Worm (Caenorhabditis elegans): Measurements from ENCODE around the gene cup-14.
A peak's percentile ranks its signal among the peaks of the same experiment; 100 is the strongest.
"Not testable (repeated sequence)": the region's sequence is repeated elsewhere in the genome, so short reads cannot be mapped to it uniquely, and the experiment has no call there.

cup-14 gene

DNA sequence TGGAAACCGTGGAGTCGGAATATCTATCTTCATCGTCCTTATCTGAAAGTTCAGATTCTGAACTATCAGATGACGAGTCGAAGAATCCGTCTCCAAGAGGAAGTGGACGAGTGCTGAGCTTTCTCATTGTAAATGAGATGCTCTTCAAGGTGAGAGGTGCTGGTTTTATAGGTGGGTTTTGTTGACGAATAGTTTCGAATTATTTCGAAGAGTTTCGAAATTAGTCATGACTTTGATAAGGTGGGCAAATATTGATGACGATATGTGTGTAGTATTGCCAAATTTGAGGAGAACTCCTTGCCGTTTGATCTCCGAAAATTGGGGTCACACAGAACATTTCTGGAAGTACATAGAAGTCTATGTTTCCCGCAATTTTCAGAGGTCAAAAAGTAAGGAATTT lies 38.5 kb downstream of the cup-14 start, which contains the start of gene F08G2.5:
F08G2.5 (minus strand) TSS at position 127 of the 400 bp plus-strand sequence.
- no peak for TF ChIP-seq ztf-23 (GFP tag; IDR thresholded peaks at IDR 0.05)
- TF ChIP-seq T22C8.4 (GFP tag; IDR thresholded peaks at IDR 0.05) = no peak
- no peak for TF ChIP-seq tab-1 (GFP tag; IDR thresholded peaks at IDR 0.05)
- no peak for TF ChIP-seq flt-1 (GFP tag; IDR thresholded peaks at IDR 0.05)
- no peak for TF ChIP-seq ztf-29 (GFP tag; IDR thresholded peaks at IDR 0.05)
- no peak for TF ChIP-seq cog-1 (tag; optimal IDR thresholded peaks at IDR 0.05)
- TF ChIP-seq klf-2 (GFP tag; conservative IDR thresholded peaks at IDR 0.05) = no peak
- TF ChIP-seq med-1 (GFP tag; optimal IDR thresholded peaks at IDR 0.05; ENCODE audit: insufficient read depth) = no peak
- TF ChIP-seq ref-1 (GFP tag; conservative IDR thresholded peaks at IDR 0.05) = no peak

DNA sequence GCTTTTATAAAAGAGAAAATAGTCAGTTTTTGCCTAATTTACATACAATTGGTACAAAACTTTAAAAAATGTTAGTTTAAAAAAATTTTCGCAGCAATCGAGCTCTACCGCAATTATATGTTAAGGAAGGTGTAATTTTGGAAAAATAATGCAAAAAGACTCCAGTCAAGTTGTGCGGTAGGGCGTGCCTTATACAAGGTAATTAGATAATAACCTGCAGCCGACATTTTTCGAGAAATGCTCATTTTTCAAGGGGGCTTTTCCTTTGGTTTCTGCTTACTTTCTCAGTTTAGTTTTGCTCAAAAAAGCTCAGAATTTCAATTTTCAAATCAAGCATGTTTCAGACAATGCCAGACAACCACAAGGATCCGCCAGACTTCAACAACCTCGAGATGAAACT lies 41.8 kb downstream of the cup-14 start, which contains the start of gene F08G2.4:
F08G2.4 (plus strand) TSS at position 348 of the 400 bp plus-strand sequence.
- TF ChIP-seq T22C8.4 (GFP tag; IDR thresholded peaks at IDR 0.05) (no peak), flt-1 (GFP tag; IDR thresholded peaks at IDR 0.05) (no peak), tab-1 (GFP tag; IDR thresholded peaks at IDR 0.05) (no peak), med-1 (GFP tag; optimal IDR thresholded peaks at IDR 0.05; ENCODE audit: insufficient read depth) (no peak), klf-2 (GFP tag; conservative IDR thresholded peaks at IDR 0.05) (no peak), cog-1 (tag; optimal IDR thresholded peaks at IDR 0.05) (no peak), ztf-23 (GFP tag; IDR thresholded peaks at IDR 0.05) (no peak), ref-1 (GFP tag; conservative IDR thresholded peaks at IDR 0.05) (no peak), ztf-29 (GFP tag; IDR thresholded peaks at IDR 0.05) (no peak)

DNA sequence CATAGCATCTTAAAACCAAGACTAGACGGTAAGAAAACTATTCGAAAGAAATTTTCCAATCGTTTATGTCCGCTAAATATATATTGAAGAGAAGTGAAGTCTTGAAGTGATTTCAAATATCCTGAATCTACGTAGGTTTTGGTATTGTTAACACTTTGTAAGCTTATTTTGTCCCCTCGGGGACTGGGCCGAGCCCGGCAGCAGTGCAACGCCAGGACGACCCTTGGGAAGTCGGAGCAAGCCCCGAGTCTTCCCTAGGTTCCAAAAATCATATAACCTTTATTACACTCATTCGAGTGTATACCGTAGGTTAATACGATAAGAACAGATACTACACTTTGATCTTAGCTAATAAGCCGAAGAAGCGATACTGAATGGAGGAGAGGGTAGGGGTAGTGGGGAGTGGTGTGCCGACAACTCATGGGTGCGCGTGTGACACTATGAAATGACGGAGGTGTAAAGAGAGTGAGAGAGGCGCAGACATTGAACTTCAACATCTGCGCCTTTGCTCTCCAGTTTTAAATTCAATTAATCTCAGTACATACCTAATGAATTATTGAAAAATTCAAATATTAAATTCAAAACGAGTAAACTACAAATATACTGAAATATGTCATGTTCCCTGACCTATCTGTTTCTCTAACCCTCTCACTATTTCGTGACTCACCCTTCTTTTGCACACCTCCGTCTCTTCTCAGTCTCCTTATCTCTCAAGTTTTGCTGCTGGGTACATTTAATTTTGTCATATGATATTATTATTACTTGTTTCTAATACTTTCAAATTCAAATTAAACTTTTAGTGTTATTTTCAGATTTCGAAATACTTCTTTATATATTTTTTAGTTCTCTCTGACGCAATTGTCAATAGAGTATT lies 42.7 kb downstream of the cup-14 start:
- peak; percentile 56; the same call in 1 of the 2 replicates for TF ChIP-seq flt-1 (GFP tag; IDR thresholded peaks at IDR 0.05)

DNA sequence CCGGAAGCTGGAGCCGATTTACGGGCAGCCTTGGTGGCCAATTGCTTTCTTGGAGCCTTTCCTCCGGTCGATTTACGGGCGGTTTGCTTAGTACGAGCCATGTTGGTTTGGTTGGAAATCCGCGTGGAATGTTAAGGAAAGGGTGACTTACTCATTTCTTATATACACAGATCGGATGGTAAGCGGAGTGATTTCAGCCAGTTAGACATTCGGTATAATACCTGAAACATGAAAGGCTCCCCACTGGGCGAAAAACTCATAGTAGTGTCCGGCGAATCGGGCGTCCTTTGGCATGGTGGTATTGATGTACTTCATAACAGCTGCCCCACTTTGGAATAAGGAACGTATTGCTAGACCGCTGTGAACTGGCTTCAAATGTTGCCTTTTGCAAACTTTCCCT lies 43.4 kb downstream of the cup-14 start, which contains the start of gene his-42:
his-42 (minus strand) TSS at position 101 of the 400 bp plus-strand sequence.
- TF ChIP-seq ztf-29 (GFP tag; IDR thresholded peaks at IDR 0.05) (no peak), ztf-23 (GFP tag; IDR thresholded peaks at IDR 0.05) (no peak), ref-1 (GFP tag; conservative IDR thresholded peaks at IDR 0.05) (no peak), klf-2 (GFP tag; conservative IDR thresholded peaks at IDR 0.05) (no peak), flt-1 (GFP tag; IDR thresholded peaks at IDR 0.05) (no peak), cog-1 (tag; optimal IDR thresholded peaks at IDR 0.05) (no peak), med-1 (GFP tag; optimal IDR thresholded peaks at IDR 0.05; ENCODE audit: insufficient read depth) (no peak), T22C8.4 (GFP tag; IDR thresholded peaks at IDR 0.05) (no peak), tab-1 (GFP tag; IDR thresholded peaks at IDR 0.05) (no peak)

DNA sequence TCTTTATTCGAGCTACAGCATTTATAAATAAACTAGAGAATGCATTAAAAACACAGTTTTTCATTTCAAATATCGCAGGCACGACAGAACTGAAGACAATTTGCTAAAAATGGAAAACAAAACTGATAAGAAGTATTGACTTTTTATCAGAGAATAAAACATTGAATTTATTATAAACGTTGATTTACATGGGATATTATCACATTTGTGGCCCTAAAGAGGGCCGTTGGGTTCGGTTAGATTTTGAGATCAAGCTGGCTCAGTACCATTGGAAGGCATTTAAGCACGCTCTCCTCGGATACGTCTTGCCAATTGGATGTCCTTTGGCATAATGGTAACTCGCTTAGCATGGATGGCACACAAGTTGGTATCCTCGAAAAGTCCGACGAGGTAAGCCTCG lies 47.5 kb downstream of the cup-14 start:
- peak; percentile 71 for TF ChIP-seq flt-1 (GFP tag; IDR thresholded peaks at IDR 0.05)

DNA sequence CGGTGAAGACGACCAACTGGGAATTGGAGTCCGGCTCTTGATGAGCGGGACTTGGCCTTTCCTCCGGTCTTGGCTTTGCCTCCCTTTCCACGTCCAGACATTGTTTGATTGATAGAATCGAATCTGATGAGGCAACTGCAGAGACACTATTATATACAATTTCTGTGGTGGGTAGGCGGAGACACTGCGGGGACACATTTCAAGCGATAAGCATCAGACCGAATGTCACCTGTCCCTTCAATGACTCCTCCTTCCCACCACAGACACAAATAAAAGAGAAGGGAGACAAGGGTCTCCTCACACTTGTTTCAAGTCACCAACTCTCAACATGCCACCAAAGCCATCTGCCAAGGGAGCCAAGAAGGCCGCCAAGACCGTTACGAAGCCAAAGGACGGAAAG lies 54.0 kb downstream of the cup-14 start, which contains the start of gene his-16:
his-16 (minus strand) TSS at position 101 of the 400 bp plus-strand sequence.
- not testable (repeated sequence) for TF ChIP-seq klf-2 (GFP tag; conservative IDR thresholded peaks at IDR 0.05); flt-1 (GFP tag; IDR thresholded peaks at IDR 0.05); T22C8.4 (GFP tag; IDR thresholded peaks at IDR 0.05)

DNA sequence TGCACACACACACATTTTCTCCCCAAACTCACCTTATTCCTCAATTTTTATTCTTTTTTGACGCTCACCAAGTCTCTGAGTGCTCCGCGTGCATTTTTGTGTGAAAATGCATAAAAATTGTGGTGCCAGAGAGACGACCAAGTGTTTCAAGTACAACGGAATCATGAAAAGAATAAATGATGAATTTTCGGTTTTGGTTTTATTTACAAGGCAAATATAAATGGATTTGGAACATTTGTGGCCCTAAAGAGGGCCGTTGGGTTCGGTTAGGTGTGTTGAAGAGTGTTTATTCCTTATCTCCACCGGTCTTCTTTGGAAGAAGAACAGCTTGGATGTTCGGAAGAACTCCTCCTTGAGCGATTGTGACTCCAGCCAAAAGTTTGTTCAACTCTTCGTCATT lies 54.6 kb downstream of the cup-14 start:
- peak; percentile 84 for TF ChIP-seq flt-1 (GFP tag; IDR thresholded peaks at IDR 0.05)

DNA sequence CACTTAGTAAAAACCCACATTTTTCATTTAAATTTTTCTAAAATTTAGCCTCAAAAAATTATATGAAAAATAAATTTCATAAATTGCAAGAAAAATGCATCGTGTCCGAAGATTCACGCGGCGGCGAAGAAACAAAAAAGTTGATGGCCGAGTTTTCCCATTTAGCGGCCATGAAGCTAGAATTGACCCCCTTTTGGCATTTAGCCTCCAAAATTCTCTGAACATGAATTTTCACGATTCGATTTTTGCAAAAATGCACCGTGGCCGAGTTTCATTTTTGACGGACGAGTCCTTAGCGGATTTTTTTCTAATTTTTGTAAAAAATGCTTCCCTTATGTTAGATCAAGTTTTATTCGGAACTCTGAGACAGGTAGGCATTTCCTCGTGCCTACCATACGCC lies 56.5 kb downstream of the cup-14 start:
- TF ChIP-seq ztf-23 (GFP tag; IDR thresholded peaks at IDR 0.05) (no peak), cog-1 (tag; optimal IDR thresholded peaks at IDR 0.05) (no peak), tab-1 (GFP tag; IDR thresholded peaks at IDR 0.05) (no peak), flt-1 (GFP tag; IDR thresholded peaks at IDR 0.05) (no peak), med-1 (GFP tag; optimal IDR thresholded peaks at IDR 0.05; ENCODE audit: insufficient read depth) (no peak), klf-2 (GFP tag; conservative IDR thresholded peaks at IDR 0.05) (no peak), ztf-29 (GFP tag; IDR thresholded peaks at IDR 0.05) (no peak), T22C8.4 (GFP tag; IDR thresholded peaks at IDR 0.05) (no peak), ref-1 (GFP tag; conservative IDR thresholded peaks at IDR 0.05) (no peak)

DNA sequence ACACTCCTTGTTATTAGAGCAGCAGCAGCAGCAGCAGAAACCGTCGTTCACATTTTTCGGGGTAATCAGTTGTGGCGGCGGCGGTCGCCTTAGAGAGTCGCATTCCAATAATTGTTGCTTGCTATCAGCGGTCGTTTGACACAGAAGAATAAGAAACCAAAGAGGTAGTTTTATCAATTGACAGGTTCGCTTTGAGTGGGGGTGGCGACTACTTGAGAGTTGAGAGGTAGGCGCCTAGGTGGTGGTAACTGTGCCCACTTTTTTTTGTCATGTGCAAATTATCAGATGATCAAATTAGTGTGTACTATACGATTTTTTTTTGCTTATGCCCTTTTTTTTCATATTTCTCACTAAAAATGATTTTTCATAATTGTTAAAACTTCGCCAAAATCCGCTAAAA lies 58.1 kb downstream of the cup-14 start:
- no peak for TF ChIP-seq flt-1 (GFP tag; IDR thresholded peaks at IDR 0.05)
- TF ChIP-seq ztf-23 (GFP tag; IDR thresholded peaks at IDR 0.05) = no peak
- no peak for TF ChIP-seq T22C8.4 (GFP tag; IDR thresholded peaks at IDR 0.05)
- no peak for TF ChIP-seq ztf-29 (GFP tag; IDR thresholded peaks at IDR 0.05)
- TF ChIP-seq tab-1 (GFP tag; IDR thresholded peaks at IDR 0.05) = no peak
- TF ChIP-seq cog-1 (tag; optimal IDR thresholded peaks at IDR 0.05) = no peak
- TF ChIP-seq med-1 (GFP tag; optimal IDR thresholded peaks at IDR 0.05; ENCODE audit: insufficient read depth) = no peak
- no peak for TF ChIP-seq ref-1 (GFP tag; conservative IDR thresholded peaks at IDR 0.05)
- no peak for TF ChIP-seq klf-2 (GFP tag; conservative IDR thresholded peaks at IDR 0.05)

DNA sequence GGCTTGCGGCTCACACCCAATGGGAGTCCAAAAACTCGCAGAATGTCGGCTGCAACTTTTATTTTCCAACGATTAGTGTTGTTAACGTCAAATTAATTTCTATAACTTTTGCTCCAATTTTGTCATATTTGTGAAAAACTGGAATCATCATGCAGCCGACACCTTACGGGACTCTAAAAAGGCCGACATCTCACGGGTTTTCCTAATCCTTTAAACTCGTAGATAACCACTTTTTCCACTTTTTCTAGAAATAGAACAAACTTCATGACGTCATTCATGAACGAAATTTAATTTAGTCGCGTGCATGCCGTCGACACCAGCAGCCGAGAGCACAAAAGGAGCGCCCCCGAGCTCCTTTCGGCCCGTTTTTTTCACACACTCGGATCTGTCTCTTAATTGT lies 58.6 kb downstream of the cup-14 start:
- TF ChIP-seq ztf-29 (GFP tag; IDR thresholded peaks at IDR 0.05) (no peak), ref-1 (GFP tag; conservative IDR thresholded peaks at IDR 0.05) (no peak), T22C8.4 (GFP tag; IDR thresholded peaks at IDR 0.05) (no peak)

DNA sequence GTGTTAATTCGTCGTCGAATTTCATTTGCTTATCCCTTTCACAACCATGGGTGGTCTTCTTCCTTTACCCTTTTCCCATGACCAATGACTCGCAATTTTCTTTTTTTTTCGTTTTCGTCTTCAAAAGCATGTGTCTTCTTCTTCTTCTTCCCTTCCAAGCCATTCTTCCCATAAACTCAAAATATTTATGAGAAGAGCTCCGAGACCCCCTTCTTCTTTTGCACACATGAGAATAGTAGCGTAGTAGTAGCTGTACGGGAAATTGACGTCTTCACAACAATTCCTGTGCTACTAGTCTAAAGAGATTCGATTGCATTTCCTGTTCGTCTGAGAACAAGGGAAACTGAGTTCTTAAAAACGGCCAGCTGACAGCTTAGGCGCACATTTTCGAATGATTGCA lies 59.7 kb downstream of the cup-14 start:
- TF ChIP-seq cog-1 (tag; optimal IDR thresholded peaks at IDR 0.05) = no peak
- TF ChIP-seq klf-2 (GFP tag; conservative IDR thresholded peaks at IDR 0.05) = no peak
- no peak for TF ChIP-seq med-1 (GFP tag; optimal IDR thresholded peaks at IDR 0.05; ENCODE audit: insufficient read depth)
- no peak for TF ChIP-seq ztf-23 (GFP tag; IDR thresholded peaks at IDR 0.05)
- no peak for TF ChIP-seq flt-1 (GFP tag; IDR thresholded peaks at IDR 0.05)
- no peak for TF ChIP-seq tab-1 (GFP tag; IDR thresholded peaks at IDR 0.05)
- no peak for TF ChIP-seq T22C8.4 (GFP tag; IDR thresholded peaks at IDR 0.05)
- TF ChIP-seq ztf-29 (GFP tag; IDR thresholded peaks at IDR 0.05) = no peak
- no peak for TF ChIP-seq ref-1 (GFP tag; conservative IDR thresholded peaks at IDR 0.05)
